Worm (Caenorhabditis elegans): ENCODE results near the gene T10F2.2.

DNA sequence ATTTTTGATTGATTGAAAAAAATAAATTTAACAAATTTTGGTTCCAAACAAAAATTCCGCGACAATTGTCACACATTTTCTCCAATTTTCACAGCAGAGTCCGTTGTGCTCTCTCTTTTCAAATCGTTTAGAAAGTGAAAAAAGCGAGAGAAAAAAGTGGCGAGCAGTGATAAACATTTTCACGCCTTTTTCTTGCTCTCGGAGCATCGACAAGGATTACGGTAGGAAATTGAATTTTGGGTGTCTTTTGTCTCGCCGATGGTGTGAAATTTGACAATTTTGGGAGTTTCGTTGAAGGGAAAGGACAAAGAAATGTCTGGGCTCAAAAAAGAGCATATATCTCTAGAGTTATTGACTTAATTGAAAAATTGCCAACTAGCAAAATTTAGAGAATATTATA lies 30.6 kb downstream of the T10F2.2 start:
- TF ChIP-seq lin-39 (tag; optimal IDR thresholded peaks at IDR 0.05): no peak
- no peak for TF ChIP-seq ztf-1 (GFP tag; conservative IDR thresholded peaks at IDR 0.05)
- TF ChIP-seq blmp-1 (tag; optimal IDR thresholded peaks at IDR 0.05; ENCODE audit: insufficient read depth): no peak
- TF ChIP-seq elt-1 (tag; optimal IDR thresholded peaks at IDR 0.05): no peak
- TF ChIP-seq nhr-237 (tag; optimal IDR thresholded peaks at IDR 0.05): no peak
- no peak for TF ChIP-seq mbf-1 (tag; optimal IDR thresholded peaks at IDR 0.05)
- TF ChIP-seq elt-3 (tag; optimal IDR thresholded peaks at IDR 0.05): no peak
- no peak for TF ChIP-seq ceh-82 (tag; optimal IDR thresholded peaks at IDR 0.05)

Data from whole organism, L2 larva.